Fruit fly (Drosophila melanogaster): ENCODE data around the gene GckIII.

GckIII gene

dm6 chr3R:17124177-17124576 lies 38.9 kb downstream of the GckIII start, which contains the start of gene CG45079:
TSS of gene CG45079 (plus strand) at chr3R:17124477.
- TF ChIP-seq tai (GFP tag; optimal IDR thresholded peaks at IDR 0.05) (no peak), sage (GFP tag; optimal IDR thresholded peaks at IDR 0.05) (no peak), Abd-B (GFP tag; optimal IDR thresholded peaks at IDR 0.05) (no peak), GATAd (GFP tag; optimal IDR thresholded peaks at IDR 0.05) (no peak), jim (GFP tag; optimal IDR thresholded peaks at IDR 0.05) (no peak), fru (GFP tag; optimal IDR thresholded peaks at IDR 0.05) (no peak), dsf (GFP tag; optimal IDR thresholded peaks at IDR 0.05; ENCODE audit: borderline replicate concordance) (no peak), CG9705 (GFP tag; optimal IDR thresholded peaks at IDR 0.05) (no peak), Hr78 (GFP tag; optimal IDR thresholded peaks at IDR 0.05) (no peak), Dif (GFP tag; optimal IDR thresholded peaks at IDR 0.05; ENCODE audit: partially characterized antibody) (no peak), pan (optimal IDR thresholded peaks at IDR 0.05) (no peak), foxo (GFP tag; optimal IDR thresholded peaks at IDR 0.05) (no peak), lola (GFP tag; optimal IDR thresholded peaks at IDR 0.05) (no peak), woc (GFP tag; optimal IDR thresholded peaks at IDR 0.05) (no peak)

- TF ChIP-seq Myc (optimal IDR thresholded peaks at IDR 0.05), result peak; percentile 69
- TF ChIP-seq rgr (GFP tag; optimal IDR thresholded peaks at IDR 0.05), result no peak
- TF ChIP-seq lola (GFP tag; optimal IDR thresholded peaks at IDR 0.05), result no peak
Measured at dm6 chr3R:17125339-17126044, 40.2 kb downstream of the GckIII start, which contains the start of gene cher. TSS of gene cher (minus strand) at chr3R:17125389.

- TF ChIP-seq Jra (GFP tag; optimal IDR thresholded peaks at IDR 0.05) (no peak), Abd-B (GFP tag; optimal IDR thresholded peaks at IDR 0.05) (no peak), pan (optimal IDR thresholded peaks at IDR 0.05) (no peak), Hr83 (GFP tag; optimal IDR thresholded peaks at IDR 0.05; ENCODE audit: poor library complexity, severe bottlenecking) (no peak), rgr (GFP tag; optimal IDR thresholded peaks at IDR 0.05) (no peak), Rel (GFP tag; optimal IDR thresholded peaks at IDR 0.05) (no peak), Rel (tag; optimal IDR thresholded peaks at IDR 0.05) (no peak), Hnf4 (GFP tag; optimal IDR thresholded peaks at IDR 0.05) (no peak), usp (GFP tag; optimal IDR thresholded peaks at IDR 0.05) (no peak)
Measured at dm6 chr3R:17126838-17127237, 41.5 kb downstream of the GckIII start, which contains the start of the genes CG17477 and CG31269. TSS of gene CG17477 (minus strand) at chr3R:17126938. TSS of gene CG31269 (plus strand) at chr3R:17127126.

- TF ChIP-seq dl (GFP tag; optimal IDR thresholded peaks at IDR 0.05; ENCODE audit: insufficient read depth in 1 of 2, partially characterized antibody in 2 of 2), result no peak
- TF ChIP-seq brk (GFP tag; optimal IDR thresholded peaks at IDR 0.05), result no peak
- TF ChIP-seq sv (GFP tag; optimal IDR thresholded peaks at IDR 0.05), result no peak
- TF ChIP-seq Hnf4 (GFP tag; optimal IDR thresholded peaks at IDR 0.05), result no peak
- TF ChIP-seq lola (GFP tag; optimal IDR thresholded peaks at IDR 0.05), result no peak
- no peak for TF ChIP-seq Abd-B (GFP tag; optimal IDR thresholded peaks at IDR 0.05)
- TF ChIP-seq jim (GFP tag; optimal IDR thresholded peaks at IDR 0.05), result no peak
- TF ChIP-seq tai (GFP tag; optimal IDR thresholded peaks at IDR 0.05), result no peak
- TF ChIP-seq Myc (optimal IDR thresholded peaks at IDR 0.05), result no peak
- no peak for TF ChIP-seq Jra (GFP tag; optimal IDR thresholded peaks at IDR 0.05)
- TF ChIP-seq OdsH (GFP tag; optimal IDR thresholded peaks at IDR 0.05), result no peak
Measured at dm6 chr3R:17127912-17128311, 42.6 kb downstream of the GckIII start, which contains the start of gene CG31265. TSS of gene CG31265 (plus strand) at chr3R:17128212.

- TF ChIP-seq fru (GFP tag; optimal IDR thresholded peaks at IDR 0.05) (no peak), usp (GFP tag; optimal IDR thresholded peaks at IDR 0.05) (no peak), br (GFP tag; optimal IDR thresholded peaks at IDR 0.05) (no peak), Vsx2 (GFP tag; optimal IDR thresholded peaks at IDR 0.05; ENCODE audit: partially characterized antibody) (no peak), Mio (GFP tag; optimal IDR thresholded peaks at IDR 0.05) (no peak), N (GFP tag; optimal IDR thresholded peaks at IDR 0.05) (no peak), CG32264 (GFP tag; optimal IDR thresholded peaks at IDR 0.05) (no peak), Hr83 (GFP tag; optimal IDR thresholded peaks at IDR 0.05; ENCODE audit: poor library complexity, severe bottlenecking) (no peak), psq (GFP tag; optimal IDR thresholded peaks at IDR 0.05) (no peak), Dif (GFP tag; optimal IDR thresholded peaks at IDR 0.05; ENCODE audit: partially characterized antibody) (no peak), dl (GFP tag; optimal IDR thresholded peaks at IDR 0.05; ENCODE audit: insufficient read depth in 1 of 2, partially characterized antibody in 2 of 2) (no peak), lola (GFP tag; optimal IDR thresholded peaks at IDR 0.05) (no peak), HLH106 (tag; optimal IDR thresholded peaks at IDR 0.05) (no peak), Hnf4 (GFP tag; optimal IDR thresholded peaks at IDR 0.05) (no peak), h (GFP tag; optimal IDR thresholded peaks at IDR 0.05) (no peak)
Measured at dm6 chr3R:17130326-17130725, 45.0 kb downstream of the GckIII start, which contains the start of gene CG17475. TSS of gene CG17475 (minus strand) at chr3R:17130426.

Measured in whole organism, wandering third instar larva.